Worm (Caenorhabditis elegans) whole organism, L3 larva: Measurements from ENCODE around the gene kcmf-1.

Experiments used
- R02D3.7 ChIP-seq: fragments of 150-350 bp; optimal IDR thresholded peaks from 2 replicates; lab custom pipeline; 2014; ENCODE audit warnings: missing biosample characterization, missing genetic modification characterization
- ZK546.5 ChIP-seq: sonication (generic microtip); optimal IDR thresholded peaks from 2 replicates; lab custom pipeline; 2017; ENCODE audit warnings: missing biosample characterization, missing genetic modification characterization
- aly-2 ChIP-seq: fragments of 150-350 bp; optimal IDR thresholded peaks from 2 replicates; lab custom pipeline; 2014; ENCODE audit warnings: missing biosample characterization, missing genetic modification characterization
- ama-1 ChIP-seq: fragments of 150-350 bp; optimal IDR thresholded peaks from 2 replicates; lab custom pipeline; 2018
- ceh-16 ChIP-seq: sonication (generic microtip); optimal IDR thresholded peaks from 2 replicates; lab custom pipeline; 2017; ENCODE audit warnings: missing biosample characterization, missing genetic modification characterization
- ceh-28 ChIP-seq: fragments of 150-350 bp; optimal IDR thresholded peaks from 2 replicates; lab custom pipeline; 2014; ENCODE audit warnings: missing biosample characterization, missing genetic modification reagents, missing genetic modification characterization
- ceh-82 ChIP-seq: fragments of 150-350 bp; optimal IDR thresholded peaks from 2 replicates; lab custom pipeline; 2014; ENCODE audit warnings: missing biosample characterization, missing genetic modification characterization
- daf-12 ChIP-seq: fragments of 150-350 bp; optimal IDR thresholded peaks from 2 replicates; lab custom pipeline; 2014; ENCODE audit warnings: missing biosample characterization, missing genetic modification reagents, missing genetic modification characterization
- egl-27 ChIP-seq: sonication (generic microtip); optimal IDR thresholded peaks from 4 replicates; lab custom pipeline; 2017; ENCODE audit warnings: missing biosample characterization, missing genetic modification reagents, missing genetic modification characterization
- egl-5 ChIP-seq: fragments of 150-350 bp; optimal IDR thresholded peaks from 2 replicates; lab custom pipeline; 2017; ENCODE audit warnings: missing biosample characterization, missing genetic modification reagents, missing genetic modification characterization, inconsistent platforms
- elt-1 ChIP-seq: fragments of 150-350 bp; optimal IDR thresholded peaks from 2 replicates; lab custom pipeline; 2014; ENCODE audit warnings: missing biosample characterization, missing genetic modification characterization
- elt-2 ChIP-seq: sonication (generic microtip); optimal IDR thresholded peaks from 2 replicates; lab custom pipeline; 2016; ENCODE audit warnings: missing genetic modification reagents, mild to moderate bottlenecking, missing genetic modification characterization, missing compliant biosample characterization
- eor-1 ChIP-seq, 2 experiments: fragments of 150-350 bp; optimal IDR thresholded peaks; 2 replicates each; lab custom pipeline; 2014 to 2018; ENCODE audit warnings: missing biosample characterization in 2 of 2, missing genetic modification characterization in 2 of 2
- fkh-10 ChIP-seq: sonication (generic microtip); optimal IDR thresholded peaks from 2 replicates; lab custom pipeline; 2017; ENCODE audit warnings: missing biosample characterization, missing genetic modification reagents, missing genetic modification characterization
- fkh-2 ChIP-seq: fragments of 150-350 bp; optimal IDR thresholded peaks from 2 replicates; lab custom pipeline; 2014; ENCODE audit warnings: missing biosample characterization, missing genetic modification reagents, missing genetic modification characterization
- fos-1 ChIP-seq: fragments of 150-350 bp; optimal IDR thresholded peaks from 2 replicates; lab custom pipeline; 2014; ENCODE audit warnings: missing biosample characterization, missing genetic modification characterization
- hmg-11 ChIP-seq: sonication (generic microtip); optimal IDR thresholded peaks from 2 replicates; lab custom pipeline; 2016; ENCODE audit warnings: missing genetic modification characterization, missing compliant biosample characterization
- jun-1 ChIP-seq: fragments of 150-350 bp; optimal IDR thresholded peaks from 2 replicates; lab custom pipeline; 2014; ENCODE audit warnings: missing biosample characterization, missing genetic modification reagents, missing genetic modification characterization
- lin-15B ChIP-seq: fragments of 150-350 bp; optimal IDR thresholded peaks from 2 replicates; lab custom pipeline; 2014; ENCODE audit warnings: missing biosample characterization, missing genetic modification characterization
- lin-39 ChIP-seq: fragments of 150-350 bp; optimal IDR thresholded peaks from 2 replicates; lab custom pipeline; 2018; ENCODE audit warnings: missing biosample characterization, missing genetic modification reagents, missing genetic modification characterization
- lsy-12 ChIP-seq: sonication (generic microtip); optimal IDR thresholded peaks from 2 replicates; lab custom pipeline; 2016; ENCODE audit warnings: mild to moderate bottlenecking, missing genetic modification characterization, missing compliant biosample characterization
- mdl-1 ChIP-seq: fragments of 150-350 bp; optimal IDR thresholded peaks from 2 replicates; lab custom pipeline; 2014; ENCODE audit warnings: missing biosample characterization, missing genetic modification characterization
- nfya-1 ChIP-seq: sonication (generic microtip); optimal IDR thresholded peaks from 2 replicates; lab custom pipeline; 2017; ENCODE audit warnings: missing genetic modification characterization, mild to moderate bottlenecking, missing compliant biosample characterization, antibody characterized with exemption, moderate library complexity; ENCODE audit not compliant: insufficient read depth
- nhr-12 ChIP-seq: fragments of 150-350 bp; optimal IDR thresholded peaks from 2 replicates; lab custom pipeline; 2014; ENCODE audit warnings: missing biosample characterization, missing genetic modification characterization
- nhr-23 ChIP-seq: fragments of 150-350 bp; optimal IDR thresholded peaks from 2 replicates; lab custom pipeline; 2014; ENCODE audit warnings: missing biosample characterization, missing genetic modification reagents, missing genetic modification characterization
- nhr-237 ChIP-seq: fragments of 150-350 bp; optimal IDR thresholded peaks from 2 replicates; lab custom pipeline; 2014; ENCODE audit warnings: missing biosample characterization, missing genetic modification characterization
- nhr-25 ChIP-seq: sonication (generic microtip); optimal IDR thresholded peaks from 2 replicates; lab custom pipeline; 2017; ENCODE audit warnings: missing biosample characterization, missing genetic modification characterization
- nhr-28 ChIP-seq: fragments of 150-350 bp; optimal IDR thresholded peaks from 2 replicates; lab custom pipeline; 2014; ENCODE audit warnings: missing biosample characterization, missing genetic modification characterization
- nhr-43 ChIP-seq: sonication (generic microtip); optimal IDR thresholded peaks from 2 replicates; lab custom pipeline; 2016; ENCODE audit warnings: mild to moderate bottlenecking, missing genetic modification characterization, missing compliant biosample characterization; ENCODE audit not compliant: poor library complexity, severe bottlenecking
- nhr-67 ChIP-seq: fragments of 150-350 bp; optimal IDR thresholded peaks from 2 replicates; lab custom pipeline; 2014; ENCODE audit warnings: missing biosample characterization, missing genetic modification characterization
- nhr-76 ChIP-seq: fragments of 150-350 bp; sonication (generic microtip); optimal IDR thresholded peaks from 5 replicates; lab custom pipeline; 2014; ENCODE audit warnings: missing biosample characterization, missing genetic modification characterization
- nhr-77 ChIP-seq: fragments of 150-350 bp; optimal IDR thresholded peaks from 2 replicates; lab custom pipeline; 2014; ENCODE audit warnings: missing biosample characterization, missing genetic modification characterization
- pha-4 ChIP-seq: fragments of 150-350 bp; optimal IDR thresholded peaks from 2 replicates; lab custom pipeline; 2014; ENCODE audit warnings: missing biosample characterization, missing genetic modification reagents, missing genetic modification characterization
- snpc-4 ChIP-seq: fragments of 150-350 bp; optimal IDR thresholded peaks from 2 replicates; lab custom pipeline; 2014; ENCODE audit warnings: missing biosample characterization, missing genetic modification characterization
- tbx-2 ChIP-seq: sonication (generic microtip); optimal IDR thresholded peaks from 2 replicates; lab custom pipeline; 2016; ENCODE audit warnings: mild to moderate bottlenecking, missing genetic modification characterization, missing compliant biosample characterization
- unc-62 ChIP-seq: fragments of 150-350 bp; sonication (generic microtip); optimal IDR thresholded peaks from 4 replicates; lab custom pipeline; 2014; ENCODE audit warnings: missing biosample characterization, missing genetic modification reagents, missing genetic modification characterization
- ztf-11 ChIP-seq: fragments of 150-350 bp; optimal IDR thresholded peaks from 2 replicates; lab custom pipeline; 2014; ENCODE audit warnings: missing biosample characterization, missing genetic modification characterization
- ztf-4 ChIP-seq: fragments of 150-350 bp; optimal IDR thresholded peaks from 2 replicates; lab custom pipeline; 2014; ENCODE audit warnings: missing biosample characterization, missing genetic modification characterization

kcmf-1 gene

DNA sequence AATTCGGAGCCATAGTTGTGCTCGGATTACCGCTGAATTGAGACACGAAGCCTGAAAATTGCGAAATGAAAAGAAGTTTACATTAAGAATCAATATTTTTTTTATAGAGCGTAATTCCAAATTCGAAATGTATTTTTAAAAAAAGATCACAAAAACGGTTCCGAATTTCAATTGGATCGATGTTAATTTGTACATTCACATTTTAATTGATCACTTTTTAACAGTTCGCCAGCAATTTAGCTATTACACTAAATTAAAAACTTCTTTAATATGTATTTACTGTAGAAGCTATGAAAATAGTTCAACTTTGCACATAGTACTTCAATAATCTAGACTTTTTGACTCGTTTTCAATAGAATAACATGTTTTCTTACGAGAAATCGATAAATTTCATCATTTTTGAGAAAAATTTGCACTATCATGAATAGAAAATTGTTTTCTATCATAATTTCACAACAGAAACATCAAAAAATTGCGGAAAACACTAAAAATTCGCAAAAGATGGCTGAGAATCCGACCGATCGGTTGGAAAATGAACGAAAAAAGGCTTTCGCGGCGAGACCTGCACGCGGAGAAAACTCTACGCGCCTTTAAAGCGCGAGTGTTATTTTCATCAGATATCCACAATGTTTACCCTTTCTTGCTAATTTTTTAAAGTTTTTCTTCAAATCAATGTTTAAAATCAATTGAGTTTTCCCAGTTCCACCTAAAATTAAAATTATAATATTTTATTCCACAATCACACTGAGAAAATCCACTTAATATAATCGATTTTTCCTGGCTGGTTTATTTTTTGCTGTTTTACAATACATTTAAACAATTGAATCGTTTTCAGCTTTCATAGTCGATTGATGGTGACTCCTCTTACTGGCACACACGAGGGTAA lies at the start of gene kcmf-1, which contains the start of gene egl-45:
kcmf-1 (plus strand) TSS at position 836 of the 886 bp plus-strand sequence.
egl-45 (minus strand) TSS at position 51 of the 886 bp plus-strand sequence.
- TF ChIP-seq nhr-23 (peak; percentile 6), egl-5 (tag; lab: Kevin White, UChicago) (peak; percentile 97), nhr-25 (tag; lab: Kevin White, UChicago) (peak; percentile 21), nhr-76 (tag; lab: Kevin White, UChicago) (no peak), lin-15B (tag; lab: Kevin White, UChicago) (peak; percentile 42), mdl-1 (tag; lab: Kevin White, UChicago) (no peak), nfya-1 (tag; lab: Kevin White, UChicago) (peak; percentile 57), ceh-28 (tag; lab: Kevin White, UChicago) (no peak), pha-4 (tag; lab: Kevin White, UChicago) (peak; percentile 71)

DNA sequence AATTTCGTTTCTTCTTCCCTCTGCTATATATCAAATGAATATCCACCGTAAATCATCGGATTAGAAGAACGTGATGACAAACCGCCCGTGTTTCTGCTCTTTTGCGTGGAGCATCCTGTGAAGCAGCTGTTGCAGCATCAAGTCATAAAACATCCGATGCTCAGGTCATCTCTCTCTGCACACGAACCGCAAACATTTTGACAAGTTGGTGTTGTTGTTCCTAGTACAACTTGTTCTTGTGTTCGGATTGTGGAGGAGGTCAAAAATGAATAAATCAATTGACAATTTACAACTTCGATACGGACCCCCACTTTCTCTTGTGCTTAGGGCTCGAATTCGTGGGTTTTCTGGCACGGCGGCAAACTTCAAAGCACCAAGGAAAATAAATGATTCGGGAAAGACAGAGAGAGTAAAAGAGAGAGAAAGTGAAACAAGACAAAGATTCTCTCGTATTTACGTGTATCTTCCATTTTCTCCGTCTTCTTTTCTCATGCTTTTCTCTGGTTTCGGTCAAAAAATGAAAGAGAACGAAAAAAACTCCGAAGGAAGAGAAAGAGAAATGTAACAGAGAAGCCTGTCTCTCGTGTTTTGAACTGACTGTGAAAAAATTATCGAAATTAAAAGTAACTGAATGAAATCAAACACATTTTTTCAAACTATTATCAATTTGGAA lies 48.5 kb upstream of the kcmf-1 start:
- TF ChIP-seq nfya-1 (tag; lab: Kevin White, UChicago): peak; percentile 5
- TF ChIP-seq elt-2 (tag; lab: Kevin White, UChicago): no peak
- TF ChIP-seq lin-39 (tag; lab: Kevin White, UChicago): peak; percentile 17
- TF ChIP-seq nhr-28: no peak
- TF ChIP-seq, all 47 proteins: peak for 2

ce11 chrIII:7783354-7783753 lies 45.9 kb upstream of the kcmf-1 start, which contains the start of gene mab-5:
TSS of gene mab-5 (minus strand) at chrIII:7783454.
- no peak for TF ChIP-seq ceh-82
- TF ChIP-seq nhr-77 (tag; lab: Kevin White, UChicago): no peak
- TF ChIP-seq ztf-11 (tag; lab: Kevin White, UChicago): no peak
- no peak for TF ChIP-seq nhr-67 (tag; lab: Kevin White, UChicago)
- TF ChIP-seq eor-1 (tag; optimal IDR thresholded peaks at IDR 0.05; lab: Kevin White, UChicago): no peak
- TF ChIP-seq nhr-12: no peak
- no peak for TF ChIP-seq ceh-16 (tag; lab: Kevin White, UChicago)
- TF ChIP-seq fos-1: no peak
- no peak for TF ChIP-seq hmg-11 (tag; lab: Kevin White, UChicago)
- no peak for TF ChIP-seq ztf-4 (tag; lab: Kevin White, UChicago)
- no peak for TF ChIP-seq lin-39 (tag; lab: Kevin White, UChicago)
- no peak for TF ChIP-seq fkh-10
- TF ChIP-seq snpc-4 (tag; lab: Kevin White, UChicago): no peak
- no peak for TF ChIP-seq egl-27

- no peak for TF ChIP-seq ceh-82
- TF ChIP-seq jun-1 (tag; lab: Kevin White, UChicago): no peak
- TF ChIP-seq ama-1 (lab: Kevin White, UChicago): no peak
- no peak for TF ChIP-seq tbx-2
- TF ChIP-seq nfya-1 (tag; lab: Kevin White, UChicago): peak; percentile 94
- TF ChIP-seq egl-5 (tag; lab: Kevin White, UChicago): peak; percentile 83
- TF ChIP-seq unc-62: peak; percentile 24
- no peak for TF ChIP-seq nhr-12
- TF ChIP-seq ztf-4 (tag; lab: Kevin White, UChicago): no peak
- TF ChIP-seq nhr-76 (tag; lab: Kevin White, UChicago): no peak
- no peak for TF ChIP-seq nhr-237 (tag; lab: Kevin White, UChicago)
- TF ChIP-seq aly-2 (tag; lab: Kevin White, UChicago): no peak
- peak; percentile 32 for TF ChIP-seq lin-39 (tag; lab: Kevin White, UChicago)
- no peak for TF ChIP-seq nhr-43 (tag; lab: Kevin White, UChicago)
- no peak for TF ChIP-seq nhr-23
- TF ChIP-seq elt-1: no peak
- TF ChIP-seq daf-12 (tag; lab: Kevin White, UChicago): no peak
- TF ChIP-seq R02D3.7 (tag; lab: Kevin White, UChicago): no peak
- TF ChIP-seq fkh-2 (tag; lab: Kevin White, UChicago): no peak
- peak; percentile 9 for TF ChIP-seq lsy-12
- TF ChIP-seq hmg-11 (tag; lab: Kevin White, UChicago): no peak
- no peak for TF ChIP-seq ZK546.5 (tag; lab: Kevin White, UChicago)
Measured at ce11 chrIII:7784201-7784600, 45.0 kb upstream of the kcmf-1 start.
